Worm (Caenorhabditis elegans) whole organism, midembryonic: ENCODE measurements around the gene C37C3.2.

Source experiments
- T22C8.4 ChIP-seq: fragments of 200-800 bp; sonication (Bioruptor generic); IDR thresholded peaks from 2 replicates; pipeline ENCODE4 v1.3.6; 2022; ENCODE audit warnings: missing genetic modification characterization, missing compliant biosample characterization
- cog-1 ChIP-seq: sonication (generic microtip); optimal IDR thresholded peaks from 2 replicates; lab custom pipeline; 2016; ENCODE audit warnings: missing genetic modification characterization, missing compliant biosample characterization
- flt-1 ChIP-seq: fragments of 200-800 bp; sonication (Bioruptor generic); IDR thresholded peaks from 2 replicates; pipeline ENCODE4 v1.3.6; 2022; ENCODE audit warnings: missing genetic modification characterization, missing compliant biosample characterization
- klf-2 ChIP-seq: fragments of 200-800 bp; sonication (Bioruptor generic); conservative IDR thresholded peaks from 2 replicates; pipeline ENCODE4 v1.3.6; 2022; ENCODE audit warnings: missing genetic modification reagents, missing genetic modification characterization, missing compliant biosample characterization
- ref-1 ChIP-seq: fragments of 200-800 bp; sonication (Bioruptor generic); conservative IDR thresholded peaks from 2 replicates; pipeline ENCODE4 v1.3.6; 2022; ENCODE audit warnings: missing genetic modification reagents, missing genetic modification characterization, missing compliant biosample characterization
- tab-1 ChIP-seq: fragments of 200-800 bp; sonication (Bioruptor generic); IDR thresholded peaks from 2 replicates; pipeline ENCODE4 v1.3.6; 2022; ENCODE audit warnings: missing genetic modification characterization, missing compliant biosample characterization
- ztf-23 ChIP-seq: fragments of 200-800 bp; sonication (Bioruptor generic); IDR thresholded peaks from 2 replicates; pipeline ENCODE4 v1.3.6; 2022; ENCODE audit warnings: missing genetic modification reagents, missing genetic modification characterization, missing compliant biosample characterization
- ztf-29 ChIP-seq: fragments of 200-800 bp; sonication (Bioruptor generic); IDR thresholded peaks from 2 replicates; pipeline ENCODE4 v1.3.6; 2022; ENCODE audit warnings: missing genetic modification reagents, missing genetic modification characterization, missing compliant biosample characterization

DNA sequence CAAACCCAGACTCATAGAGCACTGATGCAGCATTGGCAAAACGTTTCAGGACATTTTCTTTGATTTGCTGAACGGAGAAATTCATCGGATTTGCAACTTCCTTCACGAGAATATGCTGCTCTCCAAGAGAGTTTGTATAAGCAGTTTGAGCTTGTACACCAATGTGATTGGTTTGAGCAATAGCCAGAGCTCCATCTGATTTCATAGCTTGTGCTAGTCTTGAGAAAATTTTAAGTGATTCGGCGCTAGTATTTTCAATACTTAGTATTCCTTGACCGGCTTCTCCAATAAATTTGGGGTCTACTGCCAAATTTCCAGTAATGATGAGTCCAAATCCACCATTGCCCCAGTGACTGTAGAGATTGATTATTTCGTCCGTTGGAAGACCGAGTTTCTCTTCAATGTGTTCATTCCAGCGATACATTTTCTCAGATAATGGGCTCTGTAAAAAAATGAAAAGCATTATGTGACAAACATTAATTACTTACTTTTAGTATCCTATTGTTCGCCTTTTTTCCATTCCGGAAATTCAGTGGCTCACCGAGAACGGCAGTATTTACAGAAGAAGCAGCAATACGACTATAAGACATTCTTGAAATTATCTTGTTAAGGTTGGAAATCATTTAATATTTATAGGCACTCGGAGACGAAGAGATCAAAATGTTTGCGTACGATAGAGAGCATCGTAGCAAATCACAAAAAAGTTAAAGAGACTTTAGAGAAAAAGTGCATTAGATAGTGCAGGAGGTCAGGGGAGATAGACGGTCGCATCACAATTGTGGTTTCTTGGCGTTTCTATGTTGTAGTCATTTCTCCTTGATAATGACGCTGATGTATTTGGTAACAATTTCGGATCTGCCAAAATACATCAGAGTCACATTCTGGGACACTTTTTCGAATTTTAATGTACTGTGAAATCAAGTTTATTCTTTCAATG, 46.2 kb upstream of the C37C3.2 start, which contains the start of gene ZK742.3:
- no peak for TF ChIP-seq cog-1 (tag; lab: Kevin White, UChicago)
- TF ChIP-seq flt-1 (GFP tag; lab: Robert Waterston, UW), result no peak
- no peak for TF ChIP-seq klf-2 (GFP tag; lab: Robert Waterston, UW)
- no peak for TF ChIP-seq ref-1 (GFP tag; lab: Robert Waterston, UW)
- no peak for TF ChIP-seq ztf-29 (GFP tag; lab: Robert Waterston, UW)
- TF ChIP-seq ztf-23 (GFP tag; lab: Robert Waterston, UW), result no peak
- no peak for TF ChIP-seq T22C8.4 (GFP tag; lab: Robert Waterston, UW)
- no peak for TF ChIP-seq tab-1
